Worm (Caenorhabditis elegans): ENCODE data around the gene ced-5.

- TF ChIP-seq mep-1 (tag; optimal IDR thresholded peaks at IDR 0.05) (no peak), ceh-62 (tag; optimal IDR thresholded peaks at IDR 0.05) (no peak), lsy-2 (tag; optimal IDR thresholded peaks at IDR 0.05) (no peak), ZK546.5 (tag; optimal IDR thresholded peaks at IDR 0.05) (no peak), ces-1 (GFP tag; optimal IDR thresholded peaks at IDR 0.05) (no peak), unc-39 (tag; optimal IDR thresholded peaks at IDR 0.05) (no peak), fkh-10 (GFP tag; optimal IDR thresholded peaks at IDR 0.05) (no peak), ceh-44 (GFP tag; IDR thresholded peaks at IDR 0.05) (no peak), hlh-30 (tag; optimal IDR thresholded peaks at IDR 0.05; ENCODE audit: insufficient read depth) (no peak), ctbp-1 (GFP tag; IDR thresholded peaks at IDR 0.05) (no peak), F37D6.2 (tag; optimal IDR thresholded peaks at IDR 0.05) (no peak), zag-1 (tag; optimal IDR thresholded peaks at IDR 0.05) (no peak), ceh-82 (tag; optimal IDR thresholded peaks at IDR 0.05) (no peak)
Measured at ce11 chrIV:10518652-10519051, 34.7 kb downstream of the ced-5 start.

Measured in whole organism, L4 larva.